Worm (Caenorhabditis elegans) whole organism, late embryonic: ENCODE results near the gene Y57A10A.13.
A peak's percentile ranks its signal among the peaks of the same experiment; 100 is the strongest.

Experiments used
- C08G9.2 ChIP-seq: sonication (generic microtip); optimal IDR thresholded peaks from 2 replicates; lab custom pipeline; 2016; ENCODE audit warnings: mild to moderate bottlenecking, missing genetic modification characterization, moderate library complexity, missing compliant biosample characterization
- K09A11.1 ChIP-seq: sonication (generic microtip); optimal IDR thresholded peaks from 2 replicates; lab custom pipeline; 2017; ENCODE audit warnings: antibody characterized with exemption, mild to moderate bottlenecking, missing genetic modification characterization, missing compliant biosample characterization; ENCODE audit not compliant: insufficient read depth
- Y22D7AL.16 ChIP-seq: sonication (generic microtip); optimal IDR thresholded peaks from 2 replicates; lab custom pipeline; 2016; ENCODE audit warnings: missing genetic modification characterization, missing compliant biosample characterization
- ahr-1 ChIP-seq: sonication (generic microtip); optimal IDR thresholded peaks from 2 replicates; lab custom pipeline; 2016; ENCODE audit warnings: missing genetic modification characterization, missing compliant biosample characterization
- ceh-14 ChIP-seq: sonication (generic microtip); optimal IDR thresholded peaks from 2 replicates; lab custom pipeline; 2016; ENCODE audit warnings: missing genotype, missing genetic modification characterization, missing compliant biosample characterization
- ceh-18 ChIP-seq: sonication (generic microtip); optimal IDR thresholded peaks from 2 replicates; lab custom pipeline; 2016; ENCODE audit warnings: missing genetic modification characterization, missing compliant biosample characterization
- ceh-30 ChIP-seq: fragments of 150-350 bp; optimal IDR thresholded peaks from 2 replicates; lab custom pipeline; 2014; ENCODE audit warnings: missing biosample characterization, missing genetic modification characterization
- ceh-45 ChIP-seq: fragments of 200-800 bp; sonication (Bioruptor generic); IDR thresholded peaks from 2 replicates; pipeline ENCODE4 v1.3.6; 2022; ENCODE audit warnings: missing genetic modification reagents, missing genetic modification characterization, missing compliant biosample characterization
- ceh-48 ChIP-seq: sonication (generic microtip); optimal IDR thresholded peaks from 2 replicates; lab custom pipeline; 2016; ENCODE audit warnings: missing genetic modification characterization, inconsistent platforms, missing compliant biosample characterization
- che-1 ChIP-seq: sonication (generic microtip); optimal IDR thresholded peaks from 2 replicates; lab custom pipeline; 2016; ENCODE audit warnings: mild to moderate bottlenecking, missing genetic modification characterization, missing compliant biosample characterization
- dve-1 ChIP-seq: sonication (generic microtip); optimal IDR thresholded peaks from 2 replicates; lab custom pipeline; 2017; ENCODE audit warnings: antibody characterized with exemption, mild to moderate bottlenecking, missing genetic modification characterization, missing compliant biosample characterization
- elt-2 ChIP-seq: sonication (generic microtip); optimal IDR thresholded peaks from 2 replicates; lab custom pipeline; 2016; ENCODE audit warnings: missing genetic modification reagents, missing genetic modification characterization, missing compliant biosample characterization
- elt-4 ChIP-seq: sonication (generic microtip); optimal IDR thresholded peaks from 2 replicates; lab custom pipeline; 2016; ENCODE audit warnings: missing genetic modification characterization, missing compliant biosample characterization
- eyg-1 ChIP-seq: sonication (generic microtip); optimal IDR thresholded peaks from 2 replicates; lab custom pipeline; 2016; ENCODE audit warnings: missing genotype, missing genetic modification characterization, missing compliant biosample characterization
- fax-1 ChIP-seq: sonication (generic microtip); optimal IDR thresholded peaks from 2 replicates; lab custom pipeline; 2016; ENCODE audit warnings: missing genotype, missing genetic modification characterization, missing compliant biosample characterization
- gmeb-2 ChIP-seq: sonication (generic microtip); optimal IDR thresholded peaks from 2 replicates; lab custom pipeline; 2016; ENCODE audit warnings: missing genetic modification characterization, inconsistent platforms, missing compliant biosample characterization
- hlh-13 ChIP-seq: fragments of 200-800 bp; sonication (Bioruptor generic); optimal IDR thresholded peaks from 2 replicates; lab custom pipeline; 2018; ENCODE audit warnings: mild to moderate bottlenecking, missing genetic modification characterization, missing compliant biosample characterization
- hlh-30 ChIP-seq: sonication (generic microtip); optimal IDR thresholded peaks from 2 replicates; lab custom pipeline; 2017; ENCODE audit warnings: antibody characterized with exemption, missing genetic modification characterization, missing compliant biosample characterization; ENCODE audit not compliant: insufficient read depth
- hlh-6 ChIP-seq: sonication (generic microtip); optimal IDR thresholded peaks from 2 replicates; lab custom pipeline; 2016; ENCODE audit warnings: missing genotype, missing genetic modification characterization, missing compliant biosample characterization
- madf-2 ChIP-seq: sonication (generic microtip); optimal IDR thresholded peaks from 2 replicates; lab custom pipeline; 2017; ENCODE audit warnings: missing genetic modification characterization, missing compliant biosample characterization
- nfya-1 ChIP-seq: sonication (generic microtip); optimal IDR thresholded peaks from 2 replicates; lab custom pipeline; 2017; ENCODE audit warnings: missing genetic modification characterization, mild to moderate bottlenecking, missing compliant biosample characterization, antibody characterized with exemption, moderate library complexity
- npax-4 ChIP-seq: sonication (generic microtip); optimal IDR thresholded peaks from 2 replicates; lab custom pipeline; 2016; ENCODE audit warnings: missing genetic modification characterization, missing compliant biosample characterization
- odd-2 ChIP-seq: sonication (generic microtip); optimal IDR thresholded peaks from 2 replicates; lab custom pipeline; 2017; ENCODE audit warnings: antibody characterized with exemption, mild to moderate bottlenecking, missing genetic modification characterization, missing compliant biosample characterization
- pat-9 ChIP-seq: fragments of 200-800 bp; sonication (Bioruptor generic); optimal IDR thresholded peaks from 2 replicates; lab custom pipeline; 2018; ENCODE audit warnings: mild to moderate bottlenecking, missing genetic modification characterization, moderate library complexity, missing compliant biosample characterization
- pqm-1 ChIP-seq: sonication (generic microtip); optimal IDR thresholded peaks from 2 replicates; lab custom pipeline; 2016; ENCODE audit warnings: missing genetic modification characterization, missing compliant biosample characterization
- sox-4 ChIP-seq: sonication (generic microtip); optimal IDR thresholded peaks from 2 replicates; lab custom pipeline; 2017; ENCODE audit warnings: mild to moderate bottlenecking, missing genetic modification characterization, inconsistent platforms, missing compliant biosample characterization
- tbx-2 ChIP-seq: sonication (generic microtip); optimal IDR thresholded peaks from 2 replicates; lab custom pipeline; 2016; ENCODE audit warnings: missing genetic modification characterization, missing compliant biosample characterization
- unc-42 ChIP-seq: sonication (generic microtip); optimal IDR thresholded peaks from 2 replicates; lab custom pipeline; 2016; ENCODE audit warnings: missing genotype, missing genetic modification characterization, missing compliant biosample characterization
- zip-5 ChIP-seq: sonication (generic microtip); optimal IDR thresholded peaks from 2 replicates; lab custom pipeline; 2016; ENCODE audit warnings: missing genetic modification characterization, missing compliant biosample characterization

Y57A10A.13 gene

ce11 chrII:12199912-12200637 is 15.4 kb upstream of the Y57A10A.13 start, which contains the start of gene polg-1:
Gene polg-1 (minus strand): TSS chrII:12199962.
- TF ChIP-seq npax-4 (tag; lab: Kevin White, UChicago) (no peak), ceh-30 (tag; lab: Kevin White, UChicago) (no peak), madf-2 (tag; lab: Kevin White, UChicago) (no peak), C08G9.2 (tag; lab: Kevin White, UChicago) (no peak), ceh-48 (tag; lab: Kevin White, UChicago) (peak; percentile 4), odd-2 (tag; lab: Kevin White, UChicago) (no peak), ceh-18 (tag; lab: Kevin White, UChicago) (no peak), tbx-2 (tag; lab: Kevin White, UChicago) (no peak), elt-4 (tag; lab: Kevin White, UChicago) (no peak)

- TF ChIP-seq ceh-48 (tag; lab: Kevin White, UChicago) (peak; percentile 9), hlh-6 (tag; lab: Kevin White, UChicago) (no peak)
These were observed 14.5 kb upstream of the Y57A10A.13 start for ce11 chrII:12199209-12199608.

ce11 chrII:12189193-12189592 is 4.5 kb upstream of the Y57A10A.13 start:
- TF ChIP-seq dve-1 (tag; lab: Kevin White, UChicago) (peak; percentile 43), Y22D7AL.16 (tag; lab: Kevin White, UChicago) (no peak)

ce11 chrII:12186726-12187125 is 2.0 kb upstream of the Y57A10A.13 start:
- no peak for TF ChIP-seq Y22D7AL.16 (tag; lab: Kevin White, UChicago)
- no peak for TF ChIP-seq ceh-14 (tag; lab: Kevin White, UChicago)
- TF ChIP-seq che-1 (tag; lab: Kevin White, UChicago) = no peak
- TF ChIP-seq elt-4 (tag; lab: Kevin White, UChicago) = no peak
- TF ChIP-seq nfya-1 (tag; lab: Kevin White, UChicago) = no peak
- no peak for TF ChIP-seq K09A11.1 (tag; lab: Kevin White, UChicago)
- TF ChIP-seq gmeb-2 = no peak
- TF ChIP-seq pqm-1 (tag; lab: Kevin White, UChicago) = no peak
- TF ChIP-seq eyg-1 = no peak
- no peak for TF ChIP-seq sox-4
- no peak for TF ChIP-seq unc-42 (tag; lab: Kevin White, UChicago)
- TF ChIP-seq hlh-6 (tag; lab: Kevin White, UChicago) = no peak
- TF ChIP-seq ceh-45 = no peak
- TF ChIP-seq odd-2 (tag; lab: Kevin White, UChicago) = no peak
- no peak for TF ChIP-seq zip-5 (tag; lab: Kevin White, UChicago)
- no peak for TF ChIP-seq hlh-13 (GFP tag; lab: Kevin White, UChicago)
- no peak for TF ChIP-seq dve-1 (tag; lab: Kevin White, UChicago)
- no peak for TF ChIP-seq hlh-30 (tag; lab: Kevin White, UChicago)
- TF ChIP-seq pat-9 (tag; lab: Kevin White, UChicago) = no peak
- TF ChIP-seq, all 69 proteins: peak for 0

- TF ChIP-seq odd-2 (tag; lab: Kevin White, UChicago) = no peak
- peak; percentile 91 for TF ChIP-seq elt-2
- TF ChIP-seq ahr-1 (tag; lab: Kevin White, UChicago) = no peak
These were observed 1.0 kb upstream of the Y57A10A.13 start, which contains the start of gene Y57A10A.14 for ce11 chrII:12185710-12186109. Gene Y57A10A.14 (plus strand): TSS chrII:12185937.

ce11 chrII:12176521-12176920 is 8.2 kb downstream of the Y57A10A.13 start:
- TF ChIP-seq elt-4 (tag; lab: Kevin White, UChicago) = no peak
- TF ChIP-seq eyg-1 = no peak
- no peak for TF ChIP-seq fax-1 (tag; lab: Kevin White, UChicago)
- peak; percentile 62 for TF ChIP-seq ceh-48 (tag; lab: Kevin White, UChicago)
- no peak for TF ChIP-seq zip-5 (tag; lab: Kevin White, UChicago)
- TF ChIP-seq, all 69 proteins: peak for 1
